Worm (Caenorhabditis elegans) whole organism, L3 larva: ENCODE results near the gene T05E12.9.

Experiments
- ama-1 ChIP-seq: fragments of 150-350 bp; optimal IDR thresholded peaks from 2 replicates; lab custom pipeline; 2018
- egl-5 ChIP-seq: fragments of 150-350 bp; optimal IDR thresholded peaks from 2 replicates; lab custom pipeline; 2017; ENCODE audit warnings: missing biosample characterization, missing genetic modification reagents, missing genetic modification characterization, inconsistent platforms
- elt-2 ChIP-seq: sonication (generic microtip); optimal IDR thresholded peaks from 2 replicates; lab custom pipeline; 2016; ENCODE audit warnings: missing genetic modification reagents, mild to moderate bottlenecking, missing genetic modification characterization, missing compliant biosample characterization
- fkh-10 ChIP-seq: sonication (generic microtip); optimal IDR thresholded peaks from 2 replicates; lab custom pipeline; 2017; ENCODE audit warnings: missing biosample characterization, missing genetic modification reagents, missing genetic modification characterization
- jun-1 ChIP-seq: fragments of 150-350 bp; optimal IDR thresholded peaks from 2 replicates; lab custom pipeline; 2014; ENCODE audit warnings: missing biosample characterization, missing genetic modification reagents, missing genetic modification characterization
- mdl-1 ChIP-seq: fragments of 150-350 bp; optimal IDR thresholded peaks from 2 replicates; lab custom pipeline; 2014; ENCODE audit warnings: missing biosample characterization, missing genetic modification characterization
- nhr-11 ChIP-seq: fragments of 150-350 bp; optimal IDR thresholded peaks from 2 replicates; lab custom pipeline; 2014; ENCODE audit warnings: missing biosample characterization, missing genetic modification characterization
- pqm-1 ChIP-seq: fragments of 150-350 bp; optimal IDR thresholded peaks from 2 replicates; lab custom pipeline; 2017; ENCODE audit warnings: missing biosample characterization, missing genetic modification characterization, inconsistent platforms
- skn-1 ChIP-seq: fragments of 150-350 bp; optimal IDR thresholded peaks from 2 replicates; lab custom pipeline; 2014; ENCODE audit warnings: missing biosample characterization, missing genetic modification characterization
- snpc-4 ChIP-seq: fragments of 150-350 bp; optimal IDR thresholded peaks from 2 replicates; lab custom pipeline; 2014; ENCODE audit warnings: missing biosample characterization, missing genetic modification characterization
- tbx-2 ChIP-seq: sonication (generic microtip); optimal IDR thresholded peaks from 2 replicates; lab custom pipeline; 2016; ENCODE audit warnings: mild to moderate bottlenecking, missing genetic modification characterization, missing compliant biosample characterization
- unc-62 ChIP-seq: fragments of 150-350 bp; sonication (generic microtip); optimal IDR thresholded peaks from 4 replicates; lab custom pipeline; 2014; ENCODE audit warnings: missing biosample characterization, missing genetic modification reagents, missing genetic modification characterization
- ztf-11 ChIP-seq: fragments of 150-350 bp; optimal IDR thresholded peaks from 2 replicates; lab custom pipeline; 2014; ENCODE audit warnings: missing biosample characterization, missing genetic modification characterization
- ztf-4 ChIP-seq: fragments of 150-350 bp; optimal IDR thresholded peaks from 2 replicates; lab custom pipeline; 2014; ENCODE audit warnings: missing biosample characterization, missing genetic modification characterization

- TF ChIP-seq skn-1 (tag; lab: Kevin White, UChicago) (no peak), elt-2 (no peak), jun-1 (tag; lab: Kevin White, UChicago) (no peak), snpc-4 (tag; lab: Kevin White, UChicago) (no peak), unc-62 (GFP tag; lab: Kevin White, UChicago) (no peak), pqm-1 (tag; lab: Kevin White, UChicago) (no peak), mdl-1 (no peak), egl-5 (tag; lab: Kevin White, UChicago) (no peak), ztf-4 (tag; lab: Kevin White, UChicago) (no peak), ztf-11 (tag; lab: Kevin White, UChicago) (no peak), fkh-10 (GFP tag; lab: Kevin White, UChicago) (no peak), ama-1 (lab: Kevin White, UChicago) (no peak), tbx-2 (tag; lab: Kevin White, UChicago) (no peak), nhr-11 (no peak)
Observed at ce11 chrV:17100829-17101228, 18.2 kb upstream of the T05E12.9 start, which contains the start of gene ZK218.5.
